Fruit fly (Drosophila melanogaster) S2 (cell line): Measurements from ENCODE around the gene CG4653.

Source experiments
- CG8478 ChIP-seq: fragments of >200 bp; optimal IDR thresholded peaks from 2 replicates; lab custom pipeline; 2018
- CTCF ChIP-seq, 2 experiments: fragments of >200 bp; optimal IDR thresholded peaks; 2 replicates each; lab custom pipeline; 2018

Gene CG4653

dm6 chrX:16703747-16704146 is at the start of gene CG4653, which contains the start of gene CG9673:
TSS of gene CG4653 (plus strand) at chrX:16704081.
TSS of gene CG9673 (minus strand) at chrX:16703884.
- no peak for TF ChIP-seq CTCF (optimal IDR thresholded peaks at IDR 0.05; lab: Kevin White, UChicago)
- TF ChIP-seq CG8478 = no peak

dm6 chrX:16654931-16655409 is 48.9 kb upstream of the CG4653 start, which contains the start of the genes Nemp and r:
TSS of gene Nemp (minus strand) at chrX:16655015.
TSS of gene r (plus strand) at chrX:16655359.
- TF ChIP-seq CG8478 (no peak), CTCF (optimal IDR thresholded peaks at IDR 0.05; lab: Kevin White, UChicago) (peak in 1 of 2 experiments; percentile 1)

dm6 chrX:16655724-16656235 is 48.1 kb upstream of the CG4653 start:
- no peak for TF ChIP-seq CG8478
- no peak for TF ChIP-seq CTCF (optimal IDR thresholded peaks at IDR 0.05; lab: Kevin White, UChicago)

- TF ChIP-seq CG8478 (no peak), CTCF (optimal IDR thresholded peaks at IDR 0.05; lab: Kevin White, UChicago) (no peak)
These were observed 43.2 kb upstream of the CG4653 start for dm6 chrX:16660632-16661031.

- no peak for TF ChIP-seq CTCF (optimal IDR thresholded peaks at IDR 0.05; lab: Kevin White, UChicago)
- no peak for TF ChIP-seq CG8478
These were observed 39.3 kb upstream of the CG4653 start, which contains the start of gene CG15865 for dm6 chrX:16664405-16665064. TSS of gene CG15865 (minus strand) at chrX:16664455.

dm6 chrX:16669849-16670248 is 34.0 kb upstream of the CG4653 start:
- TF ChIP-seq CG8478 (no peak), CTCF (optimal IDR thresholded peaks at IDR 0.05; lab: Kevin White, UChicago) (no peak)

dm6 chrX:16670262-16670661 is 33.6 kb upstream of the CG4653 start:
- TF ChIP-seq CG8478 = no peak
- TF ChIP-seq CTCF (optimal IDR thresholded peaks at IDR 0.05; lab: Kevin White, UChicago) = no peak

- TF ChIP-seq CTCF (optimal IDR thresholded peaks at IDR 0.05; lab: Kevin White, UChicago) (no peak), CG8478 (no peak)
These were observed 33.0 kb upstream of the CG4653 start for dm6 chrX:16670691-16671481.

- TF ChIP-seq CG8478 (no peak), CTCF (optimal IDR thresholded peaks at IDR 0.05; lab: Kevin White, UChicago) (no peak)
These were observed 31.0 kb upstream of the CG4653 start for dm6 chrX:16672904-16673303.

- no peak for TF ChIP-seq CG8478
- no peak for TF ChIP-seq CTCF (optimal IDR thresholded peaks at IDR 0.05; lab: Kevin White, UChicago)
These were observed 29.3 kb upstream of the CG4653 start for dm6 chrX:16674538-16674937.

- no peak for TF ChIP-seq CTCF (optimal IDR thresholded peaks at IDR 0.05; lab: Kevin White, UChicago)
- TF ChIP-seq CG8478 = no peak
These were observed 27.2 kb upstream of the CG4653 start, which contains the start of gene CG13012 for dm6 chrX:16676653-16677052. TSS of gene CG13012 (minus strand) at chrX:16676753.

- TF ChIP-seq CTCF (optimal IDR thresholded peaks at IDR 0.05; lab: Kevin White, UChicago) (no peak), CG8478 (no peak)
These were observed 26.7 kb upstream of the CG4653 start for dm6 chrX:16677163-16677562.

dm6 chrX:16678845-16679347 is 25.0 kb upstream of the CG4653 start, which contains the start of the genes CG13010 and sing:
TSS of gene CG13010 (minus strand) at chrX:16678945.
TSS of gene sing (plus strand) at chrX:16679297.
- TF ChIP-seq CTCF (optimal IDR thresholded peaks at IDR 0.05; lab: Kevin White, UChicago) (no peak), CG8478 (no peak)

- TF ChIP-seq CTCF (optimal IDR thresholded peaks at IDR 0.05; lab: Kevin White, UChicago) (peak; percentile 31 to 49), CG8478 (no peak)
These were observed 20.1 kb upstream of the CG4653 start, which contains the start of gene Axs for dm6 chrX:16683765-16684164. TSS of gene Axs (minus strand) at chrX:16683895.

dm6 chrX:16687400-16688105 is 16.3 kb upstream of the CG4653 start:
- no peak for TF ChIP-seq CG8478
- no peak for TF ChIP-seq CTCF (optimal IDR thresholded peaks at IDR 0.05; lab: Kevin White, UChicago)
